Worm (Caenorhabditis elegans) whole organism, mixed stage, embryonic: ENCODE results near the gene srlf-18.

Source experiments
- blmp-1 ChIP-seq: fragments of 150-350 bp; optimal IDR thresholded peaks from 2 replicates; lab custom pipeline; 2014; ENCODE audit warnings: missing biosample characterization, missing genetic modification characterization
- ceh-39 ChIP-seq: fragments of 150-350 bp; optimal IDR thresholded peaks from 2 replicates; lab custom pipeline; 2014; ENCODE audit warnings: missing biosample characterization, missing genetic modification characterization
- ces-1 ChIP-seq: fragments of 150-350 bp; optimal IDR thresholded peaks from 2 replicates; lab custom pipeline; 2014; ENCODE audit warnings: missing biosample characterization, missing genetic modification reagents, missing genetic modification characterization
- lin-13 ChIP-seq: fragments of 150-350 bp; optimal IDR thresholded peaks from 2 replicates; lab custom pipeline; 2014; ENCODE audit warnings: missing biosample characterization, missing genetic modification characterization
- mab-5 ChIP-seq: fragments of 150-350 bp; optimal IDR thresholded peaks from 2 replicates; lab custom pipeline; 2014; ENCODE audit warnings: missing biosample characterization, missing genetic modification characterization
- nhr-28 ChIP-seq: fragments of 150-350 bp; optimal IDR thresholded peaks from 2 replicates; lab custom pipeline; 2014; ENCODE audit warnings: missing biosample characterization, missing genetic modification characterization
- snpc-4 ChIP-seq: fragments of 150-350 bp; optimal IDR thresholded peaks from 2 replicates; lab custom pipeline; 2014; ENCODE audit warnings: missing biosample characterization, missing genetic modification characterization
- unc-39 ChIP-seq: fragments of 150-350 bp; optimal IDR thresholded peaks from 2 replicates; lab custom pipeline; 2014; ENCODE audit warnings: missing biosample characterization, missing genetic modification characterization
- unc-62 ChIP-seq: fragments of 150-350 bp; optimal IDR thresholded peaks from 2 replicates; lab custom pipeline; 2014; ENCODE audit warnings: missing biosample characterization, missing genetic modification reagents, missing genetic modification characterization
- ztf-11 ChIP-seq: fragments of 150-350 bp; optimal IDR thresholded peaks from 2 replicates; lab custom pipeline; 2014; ENCODE audit warnings: missing biosample characterization, missing genetic modification characterization

DNA sequence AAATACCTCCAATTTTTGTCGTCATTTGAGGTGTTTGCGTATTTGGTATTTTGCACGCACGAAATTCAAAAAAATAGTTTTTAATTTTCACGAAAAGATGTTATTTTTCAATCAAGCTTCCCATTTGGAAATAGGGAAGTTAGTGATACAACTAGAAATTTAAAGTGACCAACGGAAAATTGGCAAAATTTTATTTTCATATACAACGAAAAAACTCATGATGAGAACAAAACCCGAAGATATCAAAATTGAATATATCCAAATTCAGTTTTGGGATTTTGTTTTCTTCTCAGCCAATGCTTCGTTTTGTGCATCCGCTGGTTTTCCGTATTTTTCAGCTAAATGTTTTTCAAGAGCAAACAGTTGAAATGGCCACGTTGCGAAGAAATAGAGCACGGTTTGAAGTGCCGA lies 44.7 kb upstream of the srlf-18 start:
- TF ChIP-seq nhr-28 (tag; lab: Kevin White, UChicago) (no peak), ces-1 (GFP tag; lab: Kevin White, UChicago) (no peak), lin-13 (tag; lab: Kevin White, UChicago) (no peak), blmp-1 (tag; lab: Kevin White, UChicago) (no peak), mab-5 (tag; lab: Kevin White, UChicago) (no peak), unc-62 (GFP tag; lab: Kevin White, UChicago) (no peak), ceh-39 (no peak), unc-39 (tag; lab: Kevin White, UChicago) (no peak), ztf-11 (tag; lab: Kevin White, UChicago) (no peak), snpc-4 (tag; lab: Kevin White, UChicago) (no peak)
